Fruit fly (Drosophila melanogaster) whole organism, embryonic: ENCODE measurements around the gene Arc42.
A peak's percentile ranks its signal among the peaks of the same experiment; 100 is the strongest.

Experiments used
- CG10274 ChIP-seq: fragments of 200-800 bp; sonication (Bioruptor generic); optimal IDR thresholded peaks from 3 replicates; lab custom pipeline; 2017; ENCODE audit warnings: missing biosample characterization, mild to moderate bottlenecking, missing genetic modification characterization
- CG10959 ChIP-seq: fragments of 200-800 bp; sonication (Bioruptor generic); IDR thresholded peaks from 2 replicates; pipeline ENCODE4 v1.3.6; 2022; ENCODE audit warnings: missing biosample characterization, missing genetic modification characterization
- CG11723 ChIP-seq: fragments of 200-800 bp; sonication (Bioruptor generic); optimal IDR thresholded peaks from 2 replicates; lab custom pipeline; 2017; ENCODE audit warnings: missing biosample characterization, mild to moderate bottlenecking, missing genetic modification characterization
- CG12391 ChIP-seq: fragments of 200-800 bp; sonication (Bioruptor generic); optimal IDR thresholded peaks from 3 replicates; lab custom pipeline; 2018; ENCODE audit warnings: missing biosample characterization, mild to moderate bottlenecking, missing genetic modification characterization, moderate library complexity
- CG14710 ChIP-seq: fragments of 200-800 bp; sonication (Bioruptor generic); optimal IDR thresholded peaks from 3 replicates; lab custom pipeline; 2019; ENCODE audit warnings: missing biosample characterization, mild to moderate bottlenecking, missing genetic modification characterization, moderate library complexity
- CG14860 ChIP-seq: fragments of 200-800 bp; sonication (Bioruptor generic); IDR thresholded peaks from 3 replicates; pipeline ENCODE4 v1.3.6; 2022; ENCODE audit warnings: missing biosample characterization, missing genetic modification characterization; ENCODE audit not compliant: partially characterized antibody
- CG17912 ChIP-seq: fragments of 200-800 bp; sonication (Bioruptor generic); optimal IDR thresholded peaks from 2 replicates; lab custom pipeline; 2018; ENCODE audit warnings: missing biosample characterization, mild to moderate bottlenecking, missing genetic modification characterization
- CG2116 ChIP-seq: fragments of 200-800 bp; sonication (Bioruptor generic); optimal IDR thresholded peaks from 3 replicates; lab custom pipeline; 2018; ENCODE audit warnings: missing biosample characterization, mild to moderate bottlenecking, missing genetic modification characterization
- CG2120 ChIP-seq: fragments of 200-800 bp; sonication (Bioruptor generic); optimal IDR thresholded peaks from 3 replicates; lab custom pipeline; 2016; ENCODE audit warnings: missing biosample characterization, missing genetic modification characterization
- CG3163 ChIP-seq: fragments of 200-800 bp; sonication (Bioruptor generic); optimal IDR thresholded peaks from 3 replicates; lab custom pipeline; 2016; ENCODE audit warnings: missing biosample characterization, missing genetic modification characterization
- CG4282 ChIP-seq: fragments of 200-800 bp; sonication (Bioruptor generic); optimal IDR thresholded peaks from 2 replicates; lab custom pipeline; 2016; ENCODE audit warnings: missing biosample characterization, missing genetic modification characterization
- CG4707 ChIP-seq: fragments of 200-800 bp; sonication (Bioruptor generic); optimal IDR thresholded peaks from 2 replicates; lab custom pipeline; 2018; ENCODE audit warnings: missing biosample characterization, mild to moderate bottlenecking, missing genetic modification characterization, moderate library complexity
- CoRest ChIP-seq: fragments of 200-800 bp; sonication (Bioruptor generic); optimal IDR thresholded peaks from 3 replicates; lab custom pipeline; 2018; ENCODE audit warnings: missing biosample characterization, mild to moderate bottlenecking, missing genetic modification characterization, moderate library complexity
- D19A ChIP-seq: fragments of 200-800 bp; optimal IDR thresholded peaks from 3 replicates; lab custom pipeline; 2019; ENCODE audit warnings: missing biosample characterization, mild to moderate bottlenecking, missing genetic modification characterization, moderate library complexity
- Elba2 ChIP-seq: fragments of 200-800 bp; sonication (Bioruptor generic); optimal IDR thresholded peaks from 3 replicates; lab custom pipeline; 2016; ENCODE audit warnings: missing biosample characterization, missing genetic modification characterization
- Fer2 ChIP-seq: fragments of 200-800 bp; sonication (Bioruptor generic); optimal IDR thresholded peaks from 2 replicates; lab custom pipeline; 2018; ENCODE audit warnings: missing biosample characterization, mild to moderate bottlenecking, missing genetic modification characterization, moderate library complexity
- HHEX ChIP-seq: fragments of 200-800 bp; sonication (Bioruptor generic); optimal IDR thresholded peaks from 3 replicates; lab custom pipeline; 2017; ENCODE audit warnings: missing biosample characterization, mild to moderate bottlenecking, missing genetic modification characterization, missing genetic modification reagents
- Kr ChIP-seq: fragments of 200-800 bp; sonication (Bioruptor generic); optimal IDR thresholded peaks from 2 replicates; lab custom pipeline; 2017; ENCODE audit warnings: missing biosample characterization, mild to moderate bottlenecking, missing genetic modification characterization
- Mad ChIP-seq: fragments of 200-800 bp; sonication (Bioruptor generic); optimal IDR thresholded peaks from 2 replicates; lab custom pipeline; 2016; ENCODE audit warnings: missing biosample characterization, missing genetic modification characterization
- Med ChIP-seq: fragments of 200-800 bp; sonication (Bioruptor generic); peaks from one replicate; lab custom pipeline; 2016; ENCODE audit warnings: missing biosample characterization, missing genetic modification characterization, mild to moderate bottlenecking, inconsistent platforms, moderate library complexity
- Myb ChIP-seq: fragments of 200-800 bp; sonication (Bioruptor generic); optimal IDR thresholded peaks from 2 replicates; lab custom pipeline; 2016; ENCODE audit warnings: missing biosample characterization, missing genetic modification characterization
- NC2α ChIP-seq: fragments of 200-800 bp; sonication (Bioruptor generic); optimal IDR thresholded peaks from 2 replicates; lab custom pipeline; 2016; ENCODE audit warnings: missing biosample characterization, missing genetic modification characterization
- Oaz ChIP-seq: fragments of 200-800 bp; sonication (Bioruptor generic); IDR thresholded peaks from 2 replicates; pipeline ENCODE4 v1.3.6; 2022; ENCODE audit warnings: missing biosample characterization, missing genetic modification characterization
- Oli ChIP-seq: fragments of 200-800 bp; sonication (Bioruptor generic); optimal IDR thresholded peaks from 2 replicates; lab custom pipeline; 2018; ENCODE audit warnings: missing biosample characterization, mild to moderate bottlenecking, missing genetic modification characterization, moderate library complexity
- Ravus ChIP-seq: fragments of 200-800 bp; sonication (Bioruptor generic); IDR thresholded peaks from 2 replicates; pipeline ENCODE4 v1.3.6; 2022; ENCODE audit warnings: missing biosample characterization, missing genetic modification characterization
- Sin3A ChIP-seq: fragments of >200 bp; optimal IDR thresholded peaks from 2 replicates; lab custom pipeline; 2018
- Sox102F ChIP-seq: fragments of 200-800 bp; sonication (Bioruptor generic); optimal IDR thresholded peaks from 2 replicates; lab custom pipeline; 2018; ENCODE audit warnings: missing biosample characterization, mild to moderate bottlenecking, missing genetic modification characterization, moderate library complexity
- Sry-δ ChIP-seq: fragments of 200-800 bp; sonication (Bioruptor generic); optimal IDR thresholded peaks from 2 replicates; lab custom pipeline; 2016; ENCODE audit warnings: missing biosample characterization, missing genetic modification characterization
- croc ChIP-seq: fragments of 200-800 bp; sonication (Bioruptor generic); conservative IDR thresholded peaks from 3 replicates; pipeline ENCODE4 v1.3.6; 2022; ENCODE audit warnings: missing biosample characterization, missing genetic modification characterization
- disco-r ChIP-seq: fragments of 200-800 bp; sonication (Bioruptor generic); optimal IDR thresholded peaks from 2 replicates; lab custom pipeline; 2016; ENCODE audit warnings: missing biosample characterization, missing genetic modification characterization
- fru ChIP-seq: fragments of >200 bp; optimal IDR thresholded peaks from 2 replicates; lab custom pipeline; 2017
- gce ChIP-seq: fragments of 200-800 bp; sonication (Bioruptor generic); IDR thresholded peaks from 3 replicates; pipeline ENCODE4 v1.3.6; 2022; ENCODE audit warnings: missing biosample characterization, missing genetic modification characterization
- gro ChIP-seq: fragments of 200-800 bp; sonication (Bioruptor generic); optimal IDR thresholded peaks from 2 replicates; lab custom pipeline; 2016; ENCODE audit warnings: missing biosample characterization, missing genetic modification characterization
- hbn ChIP-seq: fragments of 200-800 bp; sonication (Bioruptor generic); IDR thresholded peaks from 2 replicates; pipeline ENCODE4 v1.3.6; 2022; ENCODE audit warnings: missing biosample characterization, missing genetic modification characterization; ENCODE audit not compliant: partially characterized antibody
- hkb ChIP-seq, 2 experiments: fragments of 200-800 bp in 1 of 2; fragments of >200 bp in 1 of 2; sonication (Bioruptor generic) in 1 of 2; IDR thresholded peaks in 1 of 2; optimal IDR thresholded peaks in 1 of 2; 2 replicates each; pipeline versions ENCODE4 v1.3.6 to Lab custom; 2017 to 2022; ENCODE audit warnings: missing biosample characterization in 1 of 2, missing genetic modification characterization in 1 of 2
- insv ChIP-seq, 2 experiments: fragments of 200-800 bp; sonication (Bioruptor generic); optimal IDR thresholded peaks; 3 replicates each; lab custom pipeline; 2016 to 2018; ENCODE audit warnings: missing biosample characterization in 2 of 2, missing genetic modification characterization in 2 of 2
- lbe ChIP-seq: fragments of 200-800 bp; sonication (Bioruptor generic); optimal IDR thresholded peaks from 2 replicates; lab custom pipeline; 2016; ENCODE audit warnings: missing biosample characterization, mild to moderate bottlenecking, missing genetic modification characterization
- lov ChIP-seq, 2 experiments: fragments of 200-800 bp in 1 of 2; fragments of >200 bp in 1 of 2; sonication (Bioruptor generic) in 1 of 2; IDR thresholded peaks in 1 of 2; optimal IDR thresholded peaks in 1 of 2; 2 replicates in 1 of 2; 3 replicates in 1 of 2; pipeline versions ENCODE4 v1.3.6 to Lab custom; 2017 to 2022; ENCODE audit warnings: missing biosample characterization in 1 of 2, missing genetic modification characterization in 1 of 2
- nau ChIP-seq: fragments of 200-800 bp; sonication (Bioruptor generic); optimal IDR thresholded peaks from 3 replicates; lab custom pipeline; 2017; ENCODE audit warnings: missing biosample characterization, mild to moderate bottlenecking, missing genetic modification characterization, missing genetic modification reagents
- nom ChIP-seq: fragments of 200-800 bp; sonication (Bioruptor generic); optimal IDR thresholded peaks from 2 replicates; lab custom pipeline; 2017; ENCODE audit warnings: missing biosample characterization, missing genetic modification characterization, mild to moderate bottlenecking, moderate library complexity, missing genetic modification reagents
- org-1 ChIP-seq: fragments of 200-800 bp; sonication (Bioruptor generic); optimal IDR thresholded peaks from 2 replicates; lab custom pipeline; 2017; ENCODE audit warnings: missing biosample characterization, missing genetic modification characterization
- otp ChIP-seq: fragments of 200-800 bp; sonication (Bioruptor generic); IDR thresholded peaks from 3 replicates; pipeline ENCODE4, ENCODE4 v1.3.6; 2022; ENCODE audit warnings: missing biosample characterization, missing genetic modification characterization
- pho ChIP-seq: fragments of 200-800 bp; sonication (Bioruptor generic); optimal IDR thresholded peaks from 2 replicates; lab custom pipeline; 2016; ENCODE audit warnings: missing biosample characterization, missing genetic modification characterization
- repo ChIP-seq: fragments of 200-800 bp; sonication (Bioruptor generic); optimal IDR thresholded peaks from 2 replicates; lab custom pipeline; 2016; ENCODE audit warnings: missing biosample characterization, missing genetic modification characterization
- ro ChIP-seq: fragments of 200-800 bp; sonication (Bioruptor generic); IDR thresholded peaks from 2 replicates; pipeline ENCODE4 v1.3.6; 2022; ENCODE audit warnings: missing biosample characterization, missing genetic modification characterization
- sens ChIP-seq: fragments of 200-800 bp; sonication (Bioruptor generic); peaks from one replicate; lab custom pipeline; 2016; ENCODE audit warnings: missing biosample characterization, missing genetic modification characterization
- shn ChIP-seq: fragments of 200-800 bp; sonication (Bioruptor generic); optimal IDR thresholded peaks from 3 replicates; lab custom pipeline; 2016; ENCODE audit warnings: missing biosample characterization, missing genetic modification characterization
- sr ChIP-seq: fragments of 200-800 bp; sonication (Bioruptor generic); IDR thresholded peaks from 3 replicates; pipeline ENCODE4 v1.3.6; 2022; ENCODE audit warnings: missing biosample characterization, missing genetic modification characterization
- toy ChIP-seq: fragments of 200-800 bp; sonication (Bioruptor generic); IDR thresholded peaks from 2 replicates; pipeline ENCODE4 v1.3.6; 2022; ENCODE audit warnings: missing biosample characterization, missing genetic modification characterization
- ttk ChIP-seq: fragments of 200-800 bp; sonication (Bioruptor generic); IDR thresholded peaks from 2 replicates; pipeline ENCODE4 v2.1.2; 2022; ENCODE audit warnings: missing biosample characterization, missing genetic modification characterization
- tup ChIP-seq: fragments of 200-800 bp; sonication (Bioruptor generic); optimal IDR thresholded peaks from 2 replicates; lab custom pipeline; 2016; ENCODE audit warnings: missing biosample characterization, mild to moderate bottlenecking, missing genetic modification characterization, moderate library complexity
- zfh1 ChIP-seq: fragments of 200-800 bp; sonication (Bioruptor generic); IDR thresholded peaks from 3 replicates; pipeline ENCODE4 v1.3.6; 2022; ENCODE audit warnings: missing biosample characterization, missing genetic modification characterization

The Arc42 gene

DNA sequence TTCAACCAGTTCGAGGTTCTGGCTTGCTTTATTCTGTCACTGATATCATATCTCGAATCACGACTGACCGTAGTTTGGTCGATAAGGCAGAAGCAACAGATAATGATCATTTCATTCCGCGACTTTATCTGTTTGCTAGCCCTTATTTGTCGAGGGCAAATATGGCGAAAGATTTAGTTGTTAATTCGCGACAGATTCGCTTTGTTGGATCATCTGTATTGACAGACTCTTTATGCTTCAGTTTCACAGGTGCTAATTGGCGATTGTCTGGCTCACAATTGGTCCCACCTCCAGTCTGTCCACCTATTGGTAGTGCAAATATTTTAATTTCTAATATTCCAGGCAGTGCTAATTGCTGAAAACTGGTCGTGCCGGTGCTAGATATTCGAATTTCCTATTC, 46.8 kb downstream of the Arc42 start (continued):
- TF ChIP-seq CG2116 (GFP tag; lab: Kevin White, UChicago), result no peak
- peak; percentile 1 for TF ChIP-seq Fer2 (tag; lab: Kevin White, UChicago)
- peak; percentile 2 for TF ChIP-seq org-1 (GFP tag; lab: Kevin White, UChicago)
- TF ChIP-seq Oaz (GFP tag; lab: Robert Waterston, UW), result no peak
- no peak for TF ChIP-seq Kr (GFP tag; lab: Kevin White, UChicago)
- TF ChIP-seq Oli (tag; lab: Kevin White, UChicago), result no peak
- TF ChIP-seq ttk (GFP tag; lab: Robert Waterston, UW), result no peak
- TF ChIP-seq ro (GFP tag; lab: Robert Waterston, UW), result no peak
- peak; percentile 64; the same call in 1 of the 3 replicates for TF ChIP-seq otp (GFP tag; lab: Robert Waterston, UW)
- no peak for TF ChIP-seq zfh1 (GFP tag; lab: Robert Waterston, UW)
- no peak for TF ChIP-seq CG17912 (GFP tag; lab: Kevin White, UChicago)
- TF ChIP-seq toy (GFP tag; lab: Robert Waterston, UW), result no peak
- no peak for TF ChIP-seq CG14710
- no peak for TF ChIP-seq CG11723 (GFP tag; lab: Kevin White, UChicago)
- TF ChIP-seq gce (GFP tag; lab: Robert Waterston, UW), result no peak
- TF ChIP-seq nau (GFP tag; lab: Kevin White, UChicago), result no peak
- no peak for TF ChIP-seq lov (optimal IDR thresholded peaks at IDR 0.05; lab: Kevin White, UChicago)
- no peak for TF ChIP-seq lov (GFP tag; IDR thresholded peaks at IDR 0.05; lab: Robert Waterston, UW)
- TF ChIP-seq CG2120 (GFP tag; lab: Kevin White, UChicago), result peak; percentile 48
- TF ChIP-seq HHEX (GFP tag; lab: Kevin White, UChicago), result peak; percentile 33
- no peak for TF ChIP-seq tup
- no peak for TF ChIP-seq Mad (GFP tag; lab: Kevin White, UChicago)
- TF ChIP-seq CoRest, result no peak
- no peak for TF ChIP-seq croc
- TF ChIP-seq fru, result no peak
- TF ChIP-seq repo, result no peak
- TF ChIP-seq Ravus (GFP tag; lab: Robert Waterston, UW), result no peak
- no peak for TF ChIP-seq CG4707 (GFP tag; lab: Kevin White, UChicago)
- TF ChIP-seq insv (GFP tag; optimal IDR thresholded peaks at IDR 0.05; lab: Kevin White, UChicago), result no peak
- TF ChIP-seq hkb (optimal IDR thresholded peaks at IDR 0.05; lab: Kevin White, UChicago), result no peak
- TF ChIP-seq hkb (GFP tag; IDR thresholded peaks at IDR 0.05; lab: Robert Waterston, UW), result no peak
- no peak for TF ChIP-seq CG10274 (GFP tag; lab: Kevin White, UChicago)
- TF ChIP-seq disco-r (GFP tag; lab: Kevin White, UChicago), result no peak
- TF ChIP-seq NC2α, result no peak
- TF ChIP-seq CG10959 (GFP tag; lab: Robert Waterston, UW), result no peak
- TF ChIP-seq nom (GFP tag; lab: Kevin White, UChicago), result no peak
- peak; percentile 90 for TF ChIP-seq Med (GFP tag; lab: Kevin White, UChicago)
- no peak for TF ChIP-seq Sry-δ (GFP tag; lab: Kevin White, UChicago)
- no peak for TF ChIP-seq CG3163 (GFP tag; lab: Kevin White, UChicago)
- no peak for TF ChIP-seq Elba2 (GFP tag; lab: Kevin White, UChicago)
- TF ChIP-seq hbn, result no peak
- TF ChIP-seq pho (GFP tag; lab: Kevin White, UChicago), result no peak
- TF ChIP-seq CG12391 (tag; lab: Kevin White, UChicago), result no peak
- TF ChIP-seq Myb (GFP tag; lab: Kevin White, UChicago), result no peak
- no peak for TF ChIP-seq CG4282 (GFP tag; lab: Kevin White, UChicago)
- no peak for TF ChIP-seq gro (GFP tag; lab: Kevin White, UChicago)
- TF ChIP-seq Sin3A, result no peak
- TF ChIP-seq shn (GFP tag; lab: Kevin White, UChicago), result no peak
- TF ChIP-seq D19A (tag; lab: Kevin White, UChicago), result no peak
- no peak for TF ChIP-seq CG14860 (GFP tag; lab: Robert Waterston, UW)
- no peak for TF ChIP-seq sr
- TF ChIP-seq sens, result peak; percentile 56
- no peak for TF ChIP-seq lbe
- no peak for TF ChIP-seq Sox102F (GFP tag; lab: Kevin White, UChicago)
